Worm (Caenorhabditis elegans) whole organism, L2 larva: ENCODE data around the gene fbxb-2.

Experiments
- ZK546.5 ChIP-seq: sonication (generic microtip); optimal IDR thresholded peaks from 2 replicates; lab custom pipeline; 2017; ENCODE audit warnings: missing biosample characterization, missing genetic modification characterization
- aly-2 ChIP-seq: fragments of 150-350 bp; optimal IDR thresholded peaks from 2 replicates; lab custom pipeline; 2014; ENCODE audit warnings: missing biosample characterization, missing genetic modification characterization
- ceh-16 ChIP-seq: fragments of 150-350 bp; optimal IDR thresholded peaks from 2 replicates; lab custom pipeline; 2014; ENCODE audit warnings: missing biosample characterization, missing genetic modification characterization
- mab-5 ChIP-seq: fragments of 150-350 bp; optimal IDR thresholded peaks from 2 replicates; lab custom pipeline; 2014; ENCODE audit warnings: missing biosample characterization, missing genetic modification characterization
- nhr-25 ChIP-seq: fragments of 150-350 bp; sonication (generic microtip); optimal IDR thresholded peaks from 3 replicates; lab custom pipeline; 2014; ENCODE audit warnings: missing biosample characterization, missing genetic modification characterization
- zag-1 ChIP-seq: fragments of 150-350 bp; optimal IDR thresholded peaks from 2 replicates; lab custom pipeline; 2014; ENCODE audit warnings: missing biosample characterization, missing genetic modification characterization

- no peak for TF ChIP-seq mab-5 (tag; lab: Kevin White, UChicago)
- TF ChIP-seq zag-1 (tag; lab: Kevin White, UChicago), result no peak
- TF ChIP-seq ZK546.5 (tag; lab: Kevin White, UChicago), result no peak
- no peak for TF ChIP-seq aly-2
- no peak for TF ChIP-seq nhr-25 (tag; lab: Kevin White, UChicago)
- TF ChIP-seq ceh-16 (tag; lab: Kevin White, UChicago), result no peak
Observed at ce11 chrV:19251844-19252243, 14.7 kb upstream of the fbxb-2 start, which contains the start of gene F21D9.11.
